Worm (Caenorhabditis elegans) whole organism, L2 larva: ENCODE results near the gene best-15.

Source experiments
- C34F6.9 ChIP-seq: fragments of 150-350 bp; optimal IDR thresholded peaks from 2 replicates; lab custom pipeline; 2014; ENCODE audit warnings: missing biosample characterization, missing genetic modification characterization
- R02D3.7 ChIP-seq: fragments of 150-350 bp; optimal IDR thresholded peaks from 2 replicates; lab custom pipeline; 2014; ENCODE audit warnings: missing biosample characterization, missing genetic modification characterization
- Y55F3AM.14 ChIP-seq: fragments of 200-800 bp; sonication (Bioruptor generic); optimal IDR thresholded peaks from 2 replicates; lab custom pipeline; 2018; ENCODE audit warnings: mild to moderate bottlenecking, missing genetic modification characterization, missing compliant biosample characterization
- ZK546.5 ChIP-seq: sonication (generic microtip); optimal IDR thresholded peaks from 2 replicates; lab custom pipeline; 2017; ENCODE audit warnings: missing biosample characterization, missing genetic modification characterization
- alr-1 ChIP-seq: fragments of 150-350 bp; optimal IDR thresholded peaks from 2 replicates; lab custom pipeline; 2014; ENCODE audit warnings: missing biosample characterization, missing genetic modification characterization
- ama-1 ChIP-seq: fragments of 150-350 bp; optimal IDR thresholded peaks from 2 replicates; lab custom pipeline; 2018; ENCODE audit warnings: inconsistent platforms
- blmp-1 ChIP-seq: sonication (generic microtip); optimal IDR thresholded peaks from 2 replicates; lab custom pipeline; 2017; ENCODE audit warnings: missing genetic modification characterization, mild to moderate bottlenecking, missing compliant biosample characterization, antibody characterized with exemption, moderate library complexity; ENCODE audit not compliant: insufficient read depth
- crh-2 ChIP-seq: sonication (generic microtip); optimal IDR thresholded peaks from 2 replicates; lab custom pipeline; 2017; ENCODE audit warnings: missing biosample characterization, missing genetic modification characterization
- dmd-4 ChIP-seq: sonication (generic microtip); optimal IDR thresholded peaks from 2 replicates; lab custom pipeline; 2017; ENCODE audit warnings: missing biosample characterization, missing genetic modification characterization
- egl-27 ChIP-seq: sonication (generic microtip); optimal IDR thresholded peaks from 3 replicates; lab custom pipeline; 2017; ENCODE audit warnings: missing biosample characterization, missing genetic modification reagents, missing genetic modification characterization
- elt-1 ChIP-seq: fragments of 150-350 bp; optimal IDR thresholded peaks from 2 replicates; lab custom pipeline; 2014; ENCODE audit warnings: missing biosample characterization, missing genetic modification characterization
- elt-3 ChIP-seq: sonication (generic microtip); optimal IDR thresholded peaks from 2 replicates; lab custom pipeline; 2017; ENCODE audit warnings: missing biosample characterization, missing genetic modification characterization
- fos-1 ChIP-seq: fragments of 150-350 bp; optimal IDR thresholded peaks from 2 replicates; lab custom pipeline; 2014; ENCODE audit warnings: missing biosample characterization, missing genetic modification characterization
- gmeb-1 ChIP-seq: fragments of 150-350 bp; optimal IDR thresholded peaks from 2 replicates; lab custom pipeline; 2014; ENCODE audit warnings: missing biosample characterization, missing genetic modification characterization
- lin-11 ChIP-seq: fragments of 150-350 bp; sonication (generic microtip); optimal IDR thresholded peaks from 2 replicates; lab custom pipeline; 2014; ENCODE audit warnings: missing biosample characterization, missing genetic modification characterization, inconsistent platforms, mixed read lengths
- lin-13 ChIP-seq: fragments of 150-350 bp; optimal IDR thresholded peaks from 2 replicates; lab custom pipeline; 2014; ENCODE audit warnings: missing biosample characterization, missing genetic modification reagents, missing genetic modification characterization
- lin-39 ChIP-seq: fragments of 150-350 bp; optimal IDR thresholded peaks from 2 replicates; lab custom pipeline; 2014; ENCODE audit warnings: missing biosample characterization, missing genetic modification reagents, missing genetic modification characterization
- lsy-2 ChIP-seq, 2 experiments: fragments of 150-350 bp in 1 of 2; sonication (generic microtip) in 1 of 2; optimal IDR thresholded peaks; 2 replicates each; lab custom pipeline; 2014 to 2017; ENCODE audit warnings: missing biosample characterization in 2 of 2, missing genetic modification characterization in 2 of 2
- mab-5 ChIP-seq: fragments of 150-350 bp; optimal IDR thresholded peaks from 2 replicates; lab custom pipeline; 2014; ENCODE audit warnings: missing biosample characterization, missing genetic modification characterization
- mbf-1 ChIP-seq: sonication (generic microtip); optimal IDR thresholded peaks from 2 replicates; lab custom pipeline; 2017; ENCODE audit warnings: missing biosample characterization, missing genetic modification characterization
- mdl-1 ChIP-seq, 2 experiments: fragments of 150-350 bp in 1 of 2; sonication (generic microtip) in 1 of 2; optimal IDR thresholded peaks; 2 replicates each; lab custom pipeline; 2017; ENCODE audit warnings: missing biosample characterization in 2 of 2, missing genetic modification characterization in 2 of 2
- nhr-10 ChIP-seq: sonication (generic microtip); optimal IDR thresholded peaks from 2 replicates; lab custom pipeline; 2017; ENCODE audit warnings: missing biosample characterization, missing genetic modification characterization
- nhr-11 ChIP-seq: fragments of 150-350 bp; optimal IDR thresholded peaks from 2 replicates; lab custom pipeline; 2014; ENCODE audit warnings: missing biosample characterization, missing genetic modification characterization
- nhr-12 ChIP-seq: fragments of 150-350 bp; optimal IDR thresholded peaks from 2 replicates; lab custom pipeline; 2014; ENCODE audit warnings: missing biosample characterization, missing genetic modification characterization
- nhr-129 ChIP-seq: fragments of 150-350 bp; optimal IDR thresholded peaks from 2 replicates; lab custom pipeline; 2014; ENCODE audit warnings: missing biosample characterization, missing genetic modification characterization
- nhr-21 ChIP-seq: fragments of 150-350 bp; optimal IDR thresholded peaks from 2 replicates; lab custom pipeline; 2014; ENCODE audit warnings: missing biosample characterization, missing genetic modification characterization
- nhr-23 ChIP-seq: fragments of 150-350 bp; optimal IDR thresholded peaks from 2 replicates; lab custom pipeline; 2014; ENCODE audit warnings: missing biosample characterization, missing genetic modification reagents, missing genetic modification characterization
- nhr-237 ChIP-seq: fragments of 150-350 bp; optimal IDR thresholded peaks from 2 replicates; lab custom pipeline; 2014; ENCODE audit warnings: missing biosample characterization, missing genetic modification characterization
- nhr-25 ChIP-seq: fragments of 150-350 bp; sonication (generic microtip); optimal IDR thresholded peaks from 3 replicates; lab custom pipeline; 2014; ENCODE audit warnings: missing biosample characterization, missing genetic modification characterization
- nhr-6 ChIP-seq: fragments of 150-350 bp; optimal IDR thresholded peaks from 2 replicates; lab custom pipeline; 2014; ENCODE audit warnings: missing biosample characterization, missing genetic modification characterization
- nhr-77 ChIP-seq: fragments of 150-350 bp; optimal IDR thresholded peaks from 2 replicates; lab custom pipeline; 2014; ENCODE audit warnings: missing biosample characterization, missing genetic modification characterization
- peb-1 ChIP-seq: fragments of 150-350 bp; optimal IDR thresholded peaks from 2 replicates; lab custom pipeline; 2014; ENCODE audit warnings: missing biosample characterization, missing genetic modification characterization
- sem-4 ChIP-seq: fragments of 150-350 bp; optimal IDR thresholded peaks from 2 replicates; lab custom pipeline; 2014; ENCODE audit warnings: missing biosample characterization, missing genetic modification reagents, missing genetic modification characterization
- skn-1 ChIP-seq: sonication (generic microtip); optimal IDR thresholded peaks from 2 replicates; lab custom pipeline; 2017; ENCODE audit warnings: missing biosample characterization, missing genetic modification characterization
- sma-3 ChIP-seq: sonication (generic microtip); optimal IDR thresholded peaks from 2 replicates; lab custom pipeline; 2016; ENCODE audit warnings: missing genetic modification reagents, missing genetic modification characterization, missing compliant biosample characterization
- sma-9 ChIP-seq, 2 experiments: fragments of 150-350 bp in 1 of 2; sonication (generic microtip) in 1 of 2; optimal IDR thresholded peaks; 2 replicates each; lab custom pipeline; 2014 to 2016; ENCODE audit warnings: missing genetic modification characterization in 2 of 2, mild to moderate bottlenecking in 1 of 2, missing biosample characterization in 1 of 2, missing compliant biosample characterization in 1 of 2, missing genetic modification reagents in 1 of 2, moderate library complexity in 1 of 2
- unc-39 ChIP-seq: fragments of 150-350 bp; optimal IDR thresholded peaks from 2 replicates; lab custom pipeline; 2014; ENCODE audit warnings: missing biosample characterization, missing genetic modification characterization
- unc-55 ChIP-seq: fragments of 150-350 bp; sonication (generic microtip); optimal IDR thresholded peaks from 3 replicates; lab custom pipeline; 2014; ENCODE audit warnings: missing biosample characterization, missing genetic modification reagents, missing genetic modification characterization
- unc-62 ChIP-seq: fragments of 150-350 bp; optimal IDR thresholded peaks from 2 replicates; lab custom pipeline; 2014; ENCODE audit warnings: missing biosample characterization, missing genetic modification reagents, missing genetic modification characterization
- zag-1 ChIP-seq: fragments of 150-350 bp; optimal IDR thresholded peaks from 2 replicates; lab custom pipeline; 2014; ENCODE audit warnings: missing biosample characterization, missing genetic modification characterization
- ztf-1 ChIP-seq: fragments of 200-800 bp; sonication (Bioruptor generic); conservative IDR thresholded peaks from 2 replicates; pipeline ENCODE4 v1.3.6; 2022; ENCODE audit warnings: missing genetic modification characterization, missing compliant biosample characterization
- ztf-11 ChIP-seq: sonication (generic microtip); optimal IDR thresholded peaks from 2 replicates; lab custom pipeline; 2017; ENCODE audit warnings: missing biosample characterization, missing genetic modification characterization
- ztf-4 ChIP-seq: fragments of 150-350 bp; optimal IDR thresholded peaks from 2 replicates; lab custom pipeline; 2014; ENCODE audit warnings: missing biosample characterization, missing genetic modification characterization

The best-15 gene

ce11 chrIV:10786731-10787130, 45.3 kb downstream of the best-15 start, which contains the start of gene srd-7:
TSS of gene srd-7 (minus strand) at chrIV:10786831.
- TF ChIP-seq unc-39 (tag; lab: Kevin White, UChicago): no peak
- no peak for TF ChIP-seq egl-27 (tag; lab: Kevin White, UChicago)
- no peak for TF ChIP-seq nhr-11 (tag; lab: Kevin White, UChicago)
- TF ChIP-seq elt-3 (tag; lab: Kevin White, UChicago): no peak
- no peak for TF ChIP-seq nhr-21 (tag; lab: Kevin White, UChicago)
- no peak for TF ChIP-seq nhr-129 (tag; lab: Kevin White, UChicago)
- no peak for TF ChIP-seq mdl-1 (tag; optimal IDR thresholded peaks at IDR 0.05; lab: Kevin White, UChicago)
- no peak for TF ChIP-seq ama-1 (lab: Kevin White, UChicago)
- no peak for TF ChIP-seq unc-62 (GFP tag; lab: Kevin White, UChicago)
- no peak for TF ChIP-seq elt-1 (tag; lab: Kevin White, UChicago)
- TF ChIP-seq unc-55 (GFP tag; lab: Kevin White, UChicago): no peak
- TF ChIP-seq lin-13 (GFP tag; lab: Kevin White, UChicago): no peak
- TF ChIP-seq nhr-12: no peak
- TF ChIP-seq gmeb-1 (tag; lab: Kevin White, UChicago): no peak
- no peak for TF ChIP-seq nhr-237 (tag; lab: Kevin White, UChicago)

ce11 chrIV:10784085-10784484, 48.0 kb downstream of the best-15 start:
- peak; percentile 4 for TF ChIP-seq egl-27 (tag; lab: Kevin White, UChicago)
- TF ChIP-seq sem-4: no peak
- TF ChIP-seq sma-3 (GFP tag; lab: Kevin White, UChicago): peak; percentile 31
- no peak for TF ChIP-seq lin-39
- TF ChIP-seq unc-62 (GFP tag; lab: Kevin White, UChicago): no peak
- peak; percentile 54 for TF ChIP-seq crh-2 (tag; lab: Kevin White, UChicago)
- peak; percentile 27 for TF ChIP-seq fos-1 (tag; lab: Kevin White, UChicago)
- no peak for TF ChIP-seq nhr-77
- no peak for TF ChIP-seq elt-1 (tag; lab: Kevin White, UChicago)
- TF ChIP-seq mab-5 (tag; lab: Kevin White, UChicago): no peak
- no peak for TF ChIP-seq ama-1 (lab: Kevin White, UChicago)
- TF ChIP-seq peb-1: no peak
- peak; percentile 93 for TF ChIP-seq sma-9 (GFP tag; optimal IDR thresholded peaks at IDR 0.05; lab: Kevin White, UChicago)
- TF ChIP-seq sma-9 (tag; optimal IDR thresholded peaks at IDR 0.05; lab: Kevin White, UChicago): no peak
- TF ChIP-seq alr-1 (tag; lab: Kevin White, UChicago): no peak
- peak; percentile 8 for TF ChIP-seq nhr-129 (tag; lab: Kevin White, UChicago)
- no peak for TF ChIP-seq unc-55 (GFP tag; lab: Kevin White, UChicago)
- no peak for TF ChIP-seq mdl-1 (tag; optimal IDR thresholded peaks at IDR 0.05; lab: Kevin White, UChicago)
- TF ChIP-seq nhr-25: peak; percentile 75
- TF ChIP-seq nhr-12: no peak
- TF ChIP-seq blmp-1 (tag; lab: Kevin White, UChicago): peak; percentile 70
- no peak for TF ChIP-seq nhr-11 (tag; lab: Kevin White, UChicago)
- TF ChIP-seq ZK546.5 (tag; lab: Kevin White, UChicago): no peak
- TF ChIP-seq ztf-4: no peak
- TF ChIP-seq nhr-21 (tag; lab: Kevin White, UChicago): peak; percentile 83
- TF ChIP-seq, all 48 proteins: peak for 9

- TF ChIP-seq nhr-21 (tag; lab: Kevin White, UChicago) (peak; percentile 92), lin-11 (tag; lab: Kevin White, UChicago) (no peak), dmd-4 (tag; lab: Kevin White, UChicago) (no peak), unc-39 (tag; lab: Kevin White, UChicago) (no peak), sem-4 (no peak), nhr-129 (tag; lab: Kevin White, UChicago) (peak; percentile 4), fos-1 (tag; lab: Kevin White, UChicago) (peak; percentile 41), ZK546.5 (tag; lab: Kevin White, UChicago) (no peak), mbf-1 (tag; lab: Kevin White, UChicago) (no peak), lin-13 (GFP tag; lab: Kevin White, UChicago) (no peak), skn-1 (tag; lab: Kevin White, UChicago) (no peak), unc-55 (GFP tag; lab: Kevin White, UChicago) (no peak), mdl-1 (tag; optimal IDR thresholded peaks at IDR 0.05; lab: Kevin White, UChicago) (peak; percentile 56 to 80), lsy-2 (tag; optimal IDR thresholded peaks at IDR 0.05; lab: Kevin White, UChicago) (peak in 1 of 2 experiments; percentile 43), ztf-11 (no peak), nhr-237 (tag; lab: Kevin White, UChicago) (no peak), sma-9 (GFP tag; optimal IDR thresholded peaks at IDR 0.05; lab: Kevin White, UChicago) (peak; percentile 98), sma-9 (tag; optimal IDR thresholded peaks at IDR 0.05; lab: Kevin White, UChicago) (no peak), nhr-77 (no peak), elt-1 (tag; lab: Kevin White, UChicago) (no peak), nhr-12 (no peak), R02D3.7 (tag; lab: Kevin White, UChicago) (no peak), nhr-10 (tag; lab: Kevin White, UChicago) (no peak), gmeb-1 (tag; lab: Kevin White, UChicago) (peak; percentile 45), ama-1 (lab: Kevin White, UChicago) (no peak), nhr-6 (tag; lab: Kevin White, UChicago) (no peak), Y55F3AM.14 (GFP tag; lab: Kevin White, UChicago) (peak; percentile 5), alr-1 (tag; lab: Kevin White, UChicago) (no peak), crh-2 (tag; lab: Kevin White, UChicago) (peak; percentile 35), elt-3 (tag; lab: Kevin White, UChicago) (no peak), ztf-4 (no peak), nhr-23 (tag; lab: Kevin White, UChicago) (no peak), sma-3 (GFP tag; lab: Kevin White, UChicago) (peak; percentile 82), zag-1 (no peak), mab-5 (tag; lab: Kevin White, UChicago) (no peak), C34F6.9 (tag; lab: Kevin White, UChicago) (no peak), ztf-1 (GFP tag; lab: Robert Waterston, UW) (no peak), egl-27 (tag; lab: Kevin White, UChicago) (peak; percentile 48), blmp-1 (tag; lab: Kevin White, UChicago) (peak; percentile 84), nhr-25 (peak; percentile 79)
Measured at ce11 chrIV:10782014-10782413, 50.0 kb downstream of the best-15 start.
